Fruit fly (Drosophila melanogaster) whole organism, embryonic: Measurements from ENCODE around the gene Eip63F-1.

Experiments
- CG10543 ChIP-seq: fragments of 200-800 bp; sonication (Bioruptor generic); optimal IDR thresholded peaks from 3 replicates; lab custom pipeline; 2017; ENCODE audit warnings: missing biosample characterization, mild to moderate bottlenecking, missing genetic modification characterization, moderate library complexity
- CG13894 ChIP-seq: fragments of 200-800 bp; sonication (Bioruptor generic); optimal IDR thresholded peaks from 3 replicates; lab custom pipeline; 2018; ENCODE audit warnings: missing biosample characterization, mild to moderate bottlenecking, missing genetic modification characterization, moderate library complexity
- CG17568 ChIP-seq: fragments of 200-800 bp; sonication (Bioruptor generic); optimal IDR thresholded peaks from 2 replicates; lab custom pipeline; 2018; ENCODE audit warnings: missing biosample characterization, mild to moderate bottlenecking, missing genetic modification characterization, moderate library complexity
- CG18599 ChIP-seq: fragments of 200-800 bp; sonication (Bioruptor generic); optimal IDR thresholded peaks from 3 replicates; lab custom pipeline; 2017; ENCODE audit warnings: missing biosample characterization, missing genetic modification characterization, mild to moderate bottlenecking, moderate library complexity, missing genetic modification reagents
- CG2889 ChIP-seq: fragments of 200-800 bp; sonication (Bioruptor generic); IDR thresholded peaks from 3 replicates; pipeline ENCODE4 v1.3.6; 2022; ENCODE audit warnings: missing biosample characterization, missing genetic modification characterization
- CG7987 ChIP-seq: fragments of 200-800 bp; sonication (Bioruptor generic); optimal IDR thresholded peaks from 2 replicates; lab custom pipeline; 2018; ENCODE audit warnings: missing biosample characterization, mild to moderate bottlenecking, missing genetic modification characterization, moderate library complexity
- CG8281 ChIP-seq: fragments of 200-800 bp; sonication (Bioruptor generic); optimal IDR thresholded peaks from 2 replicates; lab custom pipeline; 2018; ENCODE audit warnings: missing biosample characterization, mild to moderate bottlenecking, missing genetic modification characterization, moderate library complexity
- CrebB ChIP-seq: fragments of 200-800 bp; sonication (Bioruptor generic); optimal IDR thresholded peaks from 3 replicates; lab custom pipeline; 2018; ENCODE audit warnings: missing biosample characterization, mild to moderate bottlenecking, missing genetic modification characterization
- D19A ChIP-seq: fragments of 200-800 bp; optimal IDR thresholded peaks from 3 replicates; lab custom pipeline; 2019; ENCODE audit warnings: missing biosample characterization, mild to moderate bottlenecking, missing genetic modification characterization, moderate library complexity
- D19B ChIP-seq: fragments of 200-800 bp; sonication (Bioruptor generic); optimal IDR thresholded peaks from 2 replicates; lab custom pipeline; 2017; ENCODE audit warnings: missing biosample characterization, mild to moderate bottlenecking, missing genetic modification characterization
- Deaf1 ChIP-seq: fragments of 200-800 bp; optimal IDR thresholded peaks from 3 replicates; lab custom pipeline; 2019; ENCODE audit warnings: missing biosample characterization, mild to moderate bottlenecking, missing genetic modification characterization, moderate library complexity
- Dip2 ChIP-seq: fragments of 200-800 bp; sonication (Bioruptor generic); IDR thresholded peaks from 2 replicates; pipeline ENCODE4 v1.3.6; 2022; ENCODE audit warnings: missing biosample characterization, missing genetic modification characterization
- Dp ChIP-seq: fragments of 200-800 bp; sonication (Bioruptor generic); optimal IDR thresholded peaks from 2 replicates; lab custom pipeline; 2018; ENCODE audit warnings: missing biosample characterization, mild to moderate bottlenecking, missing genetic modification characterization, moderate library complexity
- Ets65A ChIP-seq: fragments of 200-800 bp; sonication (Bioruptor generic); peaks from one replicate; lab custom pipeline; 2016; ENCODE audit warnings: missing biosample characterization, missing genetic modification characterization
- Hey ChIP-seq: fragments of 200-800 bp; sonication (Bioruptor generic); optimal IDR thresholded peaks from 3 replicates; lab custom pipeline; 2018; ENCODE audit warnings: missing biosample characterization, mild to moderate bottlenecking, missing genetic modification characterization
- HmgZ ChIP-seq: fragments of 200-800 bp; sonication (Bioruptor generic); optimal IDR thresholded peaks from 2 replicates; lab custom pipeline; 2018; ENCODE audit warnings: missing biosample characterization, mild to moderate bottlenecking, missing genetic modification characterization
- Lim3 ChIP-seq: fragments of 200-800 bp; sonication (Bioruptor generic); IDR thresholded peaks from 2 replicates; pipeline ENCODE4 v1.3.6; 2022; ENCODE audit warnings: missing biosample characterization, missing genetic modification characterization
- Med ChIP-seq: fragments of 200-800 bp; sonication (Bioruptor generic); peaks from one replicate; lab custom pipeline; 2016; ENCODE audit warnings: missing biosample characterization, missing genetic modification characterization, mild to moderate bottlenecking, inconsistent platforms, moderate library complexity
- Vsx1 ChIP-seq: fragments of 200-800 bp; sonication (Bioruptor generic); optimal IDR thresholded peaks from 2 replicates; lab custom pipeline; 2017; ENCODE audit warnings: missing biosample characterization, mild to moderate bottlenecking, missing genetic modification characterization, missing genetic modification reagents
- bab2 ChIP-seq: fragments of 200-800 bp; sonication (Bioruptor generic); optimal IDR thresholded peaks from 2 replicates; lab custom pipeline; 2016; ENCODE audit warnings: missing biosample characterization, missing genetic modification characterization
- bbx ChIP-seq: fragments of 200-800 bp; sonication (Bioruptor generic); IDR thresholded peaks from 2 replicates; pipeline ENCODE4 v1.3.6; 2022; ENCODE audit warnings: missing biosample characterization, missing genetic modification characterization; ENCODE audit not compliant: partially characterized antibody
- bigmax ChIP-seq: fragments of 200-800 bp; sonication (Bioruptor generic); optimal IDR thresholded peaks from 2 replicates; lab custom pipeline; 2018; ENCODE audit warnings: missing biosample characterization, mild to moderate bottlenecking, missing genetic modification characterization
- bsh ChIP-seq, 2 experiments: fragments of 200-800 bp; sonication (Bioruptor generic); optimal IDR thresholded peaks; 2 replicates each; lab custom pipeline; 2017 to 2018; ENCODE audit warnings: mild to moderate bottlenecking in 2 of 2, missing biosample characterization in 2 of 2, missing genetic modification characterization in 2 of 2, moderate library complexity in 1 of 2
- chinmo ChIP-seq: fragments of 200-800 bp; sonication (Bioruptor generic); IDR thresholded peaks from 4 replicates; pipeline ENCODE4 v1.3.6; 2022; ENCODE audit warnings: missing biosample characterization, missing genetic modification characterization; ENCODE audit not compliant: partially characterized antibody
- crol ChIP-seq: fragments of 200-800 bp; sonication (Bioruptor generic); IDR thresholded peaks from 2 replicates; pipeline ENCODE4 v1.3.6; 2022; ENCODE audit warnings: missing biosample characterization, missing genetic modification characterization
- exex ChIP-seq: fragments of 200-800 bp; sonication (Bioruptor generic); optimal IDR thresholded peaks from 4 replicates; lab custom pipeline; 2018; ENCODE audit warnings: missing biosample characterization, mild to moderate bottlenecking, missing genetic modification characterization, moderate library complexity
- grn ChIP-seq: fragments of 200-800 bp; sonication (Bioruptor generic); optimal IDR thresholded peaks from 3 replicates; lab custom pipeline; 2017; ENCODE audit warnings: missing biosample characterization, missing genetic modification characterization
- gro ChIP-seq: fragments of 200-800 bp; sonication (Bioruptor generic); optimal IDR thresholded peaks from 2 replicates; lab custom pipeline; 2016; ENCODE audit warnings: missing biosample characterization, missing genetic modification characterization
- hth ChIP-seq: fragments of >200 bp; optimal IDR thresholded peaks from 2 replicates; lab custom pipeline; 2017; ENCODE audit warnings: inconsistent platforms
- lab ChIP-seq: fragments of 200-800 bp; sonication (Bioruptor generic); optimal IDR thresholded peaks from 3 replicates; lab custom pipeline; 2017; ENCODE audit warnings: missing biosample characterization, missing genetic modification characterization, mild to moderate bottlenecking, moderate library complexity, missing genetic modification reagents
- lilli ChIP-seq: fragments of 200-800 bp; sonication (Bioruptor generic); optimal IDR thresholded peaks from 3 replicates; lab custom pipeline; 2016; ENCODE audit warnings: missing biosample characterization, missing genetic modification characterization
- mirr ChIP-seq: fragments of 200-800 bp; sonication (Bioruptor generic); optimal IDR thresholded peaks from 3 replicates; lab custom pipeline; 2018; ENCODE audit warnings: missing biosample characterization, mild to moderate bottlenecking, missing genetic modification characterization
- nerfin-1 ChIP-seq: fragments of 200-800 bp; sonication (Bioruptor generic); optimal IDR thresholded peaks from 3 replicates; lab custom pipeline; 2019; ENCODE audit warnings: missing biosample characterization, mild to moderate bottlenecking, missing genetic modification characterization, moderate library complexity
- nom ChIP-seq: fragments of 200-800 bp; sonication (Bioruptor generic); optimal IDR thresholded peaks from 2 replicates; lab custom pipeline; 2017; ENCODE audit warnings: missing biosample characterization, missing genetic modification characterization, mild to moderate bottlenecking, moderate library complexity, missing genetic modification reagents
- onecut ChIP-seq: fragments of 200-800 bp; sonication (Bioruptor generic); IDR thresholded peaks from 2 replicates; pipeline ENCODE4 v1.3.6; 2022; ENCODE audit warnings: missing biosample characterization, missing genetic modification characterization
- psq ChIP-seq: fragments of 200-800 bp; sonication (Bioruptor generic); optimal IDR thresholded peaks from 2 replicates; lab custom pipeline; 2017; ENCODE audit warnings: missing biosample characterization, missing genetic modification characterization
- repo ChIP-seq: fragments of 200-800 bp; sonication (Bioruptor generic); optimal IDR thresholded peaks from 2 replicates; lab custom pipeline; 2016; ENCODE audit warnings: missing biosample characterization, missing genetic modification characterization
- scrt ChIP-seq: fragments of 200-800 bp; sonication (Bioruptor generic); optimal IDR thresholded peaks from 2 replicates; lab custom pipeline; 2018; ENCODE audit warnings: missing biosample characterization, mild to moderate bottlenecking, missing genetic modification characterization, moderate library complexity
- sd ChIP-seq: fragments of 200-800 bp; sonication (Bioruptor generic); optimal IDR thresholded peaks from 3 replicates; lab custom pipeline; 2018; ENCODE audit warnings: missing biosample characterization, mild to moderate bottlenecking, missing genetic modification characterization, moderate library complexity
- so ChIP-seq: fragments of 200-800 bp; sonication (Bioruptor generic); IDR thresholded peaks from 3 replicates; pipeline ENCODE4 v1.3.6; 2022; ENCODE audit warnings: missing biosample characterization, missing genetic modification characterization
- sug ChIP-seq: fragments of 200-800 bp; optimal IDR thresholded peaks from 2 replicates; lab custom pipeline; 2019; ENCODE audit warnings: missing biosample characterization, mild to moderate bottlenecking, missing genetic modification characterization, moderate library complexity
- trem ChIP-seq: fragments of 200-800 bp; optimal IDR thresholded peaks from 3 replicates; lab custom pipeline; 2019; ENCODE audit warnings: missing biosample characterization, mild to moderate bottlenecking, missing genetic modification characterization, moderate library complexity
- twi ChIP-seq: fragments of 200-800 bp; optimal IDR thresholded peaks from 2 replicates; lab custom pipeline; 2019; ENCODE audit warnings: missing biosample characterization, mild to moderate bottlenecking, missing genetic modification characterization, moderate library complexity
- unc-4 ChIP-seq: fragments of 200-800 bp; sonication (Bioruptor generic); IDR thresholded peaks from 2 replicates; pipeline ENCODE4 v1.3.6; 2022; ENCODE audit warnings: missing biosample characterization, missing genetic modification characterization; ENCODE audit not compliant: partially characterized antibody
- vfl ChIP-seq: fragments of 200-800 bp; sonication (Bioruptor generic); optimal IDR thresholded peaks from 2 replicates; lab custom pipeline; 2016; ENCODE audit warnings: missing biosample characterization, missing genetic modification characterization

The Eip63F-1 gene

DNA sequence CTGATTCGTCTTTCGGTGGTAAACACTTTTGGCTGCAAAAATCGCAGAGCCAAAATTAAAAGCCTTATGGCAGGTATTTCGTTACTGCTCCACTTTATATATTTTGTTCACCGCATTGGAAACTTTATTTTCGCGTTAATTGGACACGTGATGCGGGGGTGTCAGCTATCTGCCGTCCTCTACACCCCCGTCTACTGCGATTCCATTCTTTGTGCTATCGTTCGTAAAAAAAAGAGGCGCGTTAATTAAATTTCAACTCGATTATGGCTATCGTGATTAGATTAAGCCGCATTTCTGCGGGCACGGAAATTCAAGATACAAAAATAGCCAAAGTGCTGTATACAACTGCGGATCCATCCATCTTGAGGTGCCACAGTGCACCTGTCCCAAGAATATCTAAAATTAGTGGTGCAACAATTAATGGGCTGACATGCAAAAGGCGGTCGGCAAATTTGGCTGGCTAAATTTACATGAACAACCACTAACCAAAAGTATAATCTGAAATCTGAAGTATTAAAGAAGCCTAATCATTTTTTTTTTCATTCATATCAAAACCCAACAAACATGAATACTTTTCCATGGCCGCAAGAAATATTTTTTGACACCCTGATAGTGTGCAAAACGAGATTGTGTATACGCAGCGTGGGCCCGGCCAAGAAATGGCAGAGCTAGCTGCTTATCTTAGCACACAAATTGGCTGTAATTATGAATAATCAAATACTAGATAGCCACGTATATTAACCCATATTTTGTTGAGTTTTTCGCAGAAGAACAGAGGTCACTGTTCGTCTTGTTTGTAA lies 5.2 kb downstream of the Eip63F-1 start (continued):
- TF ChIP-seq chinmo (GFP tag; lab: Robert Waterston, UW) (0 out of 4 replicates have a peak, but pooled peaks have one; percentile 37), repo (no peak), psq (GFP tag; lab: Kevin White, UChicago) (no peak), Vsx1 (peak; percentile 10), D19B (GFP tag; lab: Kevin White, UChicago) (peak; percentile 19), CG7987 (peak; percentile 71), so (GFP tag; lab: Robert Waterston, UW) (no peak), grn (GFP tag; lab: Kevin White, UChicago) (peak; percentile 85), bab2 (GFP tag; lab: Kevin White, UChicago) (no peak), scrt (no peak), Ets65A (GFP tag; lab: Kevin White, UChicago) (peak; percentile 88), bsh (GFP tag; optimal IDR thresholded peaks at IDR 0.05; lab: Kevin White, UChicago) (no peak), CG17568 (GFP tag; lab: Kevin White, UChicago) (no peak), trem (tag; lab: Kevin White, UChicago) (no peak), CG18599 (GFP tag; lab: Kevin White, UChicago) (peak; percentile 22), D19A (tag; lab: Kevin White, UChicago) (no peak), hth (lab: Kevin White, UChicago) (no peak), sug (tag; lab: Kevin White, UChicago) (peak; percentile 79), mirr (peak; percentile 66), lilli (no peak), exex (peak; percentile 98), nom (GFP tag; lab: Kevin White, UChicago) (no peak), vfl (GFP tag; lab: Kevin White, UChicago) (no peak), onecut (GFP tag; lab: Robert Waterston, UW) (no peak), sd (peak; percentile 80)

DNA sequence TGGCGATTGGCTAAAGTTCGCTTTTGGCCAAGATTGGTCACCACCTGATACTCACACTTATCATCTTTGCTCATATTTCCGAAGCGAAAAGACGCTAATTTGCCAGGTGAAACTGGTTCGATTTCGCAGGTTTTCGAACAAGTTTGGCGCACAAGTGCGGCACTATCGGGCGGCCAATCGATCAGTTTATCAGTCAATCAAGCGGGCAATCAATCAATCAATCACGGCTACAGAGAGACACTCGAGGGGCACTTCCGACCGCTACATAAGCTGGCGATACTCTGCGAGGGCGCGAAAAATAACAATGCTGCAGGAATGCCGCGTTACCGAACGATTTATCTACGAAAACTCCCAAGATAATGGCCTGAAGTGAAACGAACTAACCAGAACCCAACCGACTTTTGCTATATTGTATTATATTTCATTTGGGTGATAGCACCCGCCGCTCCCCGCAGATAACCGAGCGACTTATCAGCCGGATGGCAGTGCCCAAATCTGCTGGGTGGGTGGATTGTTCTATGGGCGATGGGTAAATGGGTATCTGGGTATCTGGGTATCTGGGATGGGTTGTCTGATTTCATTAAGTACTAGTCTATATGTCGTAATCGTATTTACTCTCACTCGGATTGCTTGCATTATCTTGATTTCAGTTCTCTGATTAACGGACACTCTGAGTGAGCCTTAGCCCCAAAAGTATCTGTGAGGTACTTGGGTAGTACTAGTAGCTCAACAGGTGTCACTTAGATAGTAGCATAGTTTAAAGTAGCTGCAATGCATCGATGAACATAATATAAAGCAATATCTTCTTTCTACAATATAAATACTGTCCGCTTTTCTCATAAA lies 6.3 kb downstream of the Eip63F-1 start:
- peak; percentile 25 for TF ChIP-seq CG13894
- TF ChIP-seq twi (tag; lab: Kevin White, UChicago) = no peak
- TF ChIP-seq Med (GFP tag; lab: Kevin White, UChicago) = peak; percentile 21
- TF ChIP-seq Dip2 = no peak
- peak; percentile 0 for TF ChIP-seq CrebB (tag; lab: Kevin White, UChicago)
- TF ChIP-seq gro (GFP tag; lab: Kevin White, UChicago) = peak; percentile 17
- no peak for TF ChIP-seq Dp (GFP tag; lab: Kevin White, UChicago)
- peak; percentile 35; the same call in 1 of the 4 replicates for TF ChIP-seq chinmo (GFP tag; lab: Robert Waterston, UW)
- peak; percentile 39 for TF ChIP-seq lab (GFP tag; lab: Kevin White, UChicago)
- peak; percentile 82 for TF ChIP-seq exex
- peak; percentile 72; the same call in 1 of the 2 replicates for TF ChIP-seq Lim3
- no peak for TF ChIP-seq unc-4 (GFP tag; lab: Robert Waterston, UW)
- peak; percentile 74 for TF ChIP-seq sug (tag; lab: Kevin White, UChicago)
- TF ChIP-seq bigmax (GFP tag; lab: Kevin White, UChicago) = no peak
- TF ChIP-seq CG8281 (tag; lab: Kevin White, UChicago) = peak; percentile 97
- 0 out of 3 replicates have a peak, but pooled peaks have one; percentile 7 for TF ChIP-seq so (GFP tag; lab: Robert Waterston, UW)
- no peak for TF ChIP-seq CG2889 (GFP tag; lab: Robert Waterston, UW)
- TF ChIP-seq CG10543 (GFP tag; lab: Kevin White, UChicago) = peak; percentile 69
- peak; percentile 89 for TF ChIP-seq sd
- peak; percentile 31 for TF ChIP-seq Hey
- peak; percentile 45 for TF ChIP-seq HmgZ (tag; lab: Kevin White, UChicago)
- no peak for TF ChIP-seq nerfin-1 (tag; lab: Kevin White, UChicago)
- TF ChIP-seq mirr = peak; percentile 85
- TF ChIP-seq Deaf1 = peak; percentile 7
- TF ChIP-seq crol (GFP tag; lab: Robert Waterston, UW) = peak; percentile 79
- TF ChIP-seq bbx (GFP tag; lab: Robert Waterston, UW) = no peak
